Worm (Caenorhabditis elegans): ENCODE results near the gene prx-10.

Gene prx-10

ce11 chrIII:5228839-5229238, 7.4 kb upstream of the prx-10 start:
- no peak for TF ChIP-seq Y55F3AM.14 (GFP tag; optimal IDR thresholded peaks at IDR 0.05)
- no peak for TF ChIP-seq alr-1 (tag; optimal IDR thresholded peaks at IDR 0.05)
- TF ChIP-seq lin-11 (tag; optimal IDR thresholded peaks at IDR 0.05): no peak
- TF ChIP-seq lsy-2 (tag; optimal IDR thresholded peaks at IDR 0.05): no peak
- TF ChIP-seq fos-1 (tag; optimal IDR thresholded peaks at IDR 0.05): no peak
- no peak for TF ChIP-seq elt-3 (tag; optimal IDR thresholded peaks at IDR 0.05)
- TF ChIP-seq dmd-4 (tag; optimal IDR thresholded peaks at IDR 0.05): no peak
- no peak for TF ChIP-seq unc-62 (GFP tag; optimal IDR thresholded peaks at IDR 0.05)
- TF ChIP-seq sma-3 (GFP tag; optimal IDR thresholded peaks at IDR 0.05): no peak
- no peak for TF ChIP-seq nhr-25 (tag; optimal IDR thresholded peaks at IDR 0.05)

ce11 chrIII:5229511-5230250, 6.5 kb upstream of the prx-10 start:
- TF ChIP-seq unc-62 (GFP tag; optimal IDR thresholded peaks at IDR 0.05) (no peak), unc-39 (tag; optimal IDR thresholded peaks at IDR 0.05) (no peak), nhr-23 (tag; optimal IDR thresholded peaks at IDR 0.05) (peak; percentile 35), ZK546.5 (tag; optimal IDR thresholded peaks at IDR 0.05) (no peak), lsy-2 (tag; optimal IDR thresholded peaks at IDR 0.05) (no peak), ztf-1 (GFP tag; conservative IDR thresholded peaks at IDR 0.05) (no peak)

ce11 chrIII:5230415-5230814, 5.8 kb upstream of the prx-10 start, which contains the start of gene prmt-5:
Gene prmt-5 (plus strand): TSS chrIII:5230555.
- TF ChIP-seq nhr-6 (tag; optimal IDR thresholded peaks at IDR 0.05) (no peak), unc-55 (GFP tag; optimal IDR thresholded peaks at IDR 0.05) (no peak), lin-11 (tag; optimal IDR thresholded peaks at IDR 0.05) (no peak), snpc-4 (tag; optimal IDR thresholded peaks at IDR 0.05) (no peak), Y55F3AM.14 (GFP tag; optimal IDR thresholded peaks at IDR 0.05) (peak; percentile 24), elt-3 (tag; optimal IDR thresholded peaks at IDR 0.05) (no peak), nhr-11 (tag; optimal IDR thresholded peaks at IDR 0.05) (no peak), nhr-10 (tag; optimal IDR thresholded peaks at IDR 0.05) (no peak), nhr-129 (tag; optimal IDR thresholded peaks at IDR 0.05) (peak; percentile 41), aly-2 (tag; optimal IDR thresholded peaks at IDR 0.05) (no peak), zag-1 (tag; optimal IDR thresholded peaks at IDR 0.05) (no peak), peb-1 (tag; optimal IDR thresholded peaks at IDR 0.05) (no peak), sma-9 (GFP tag; optimal IDR thresholded peaks at IDR 0.05) (no peak), sma-9 (tag; optimal IDR thresholded peaks at IDR 0.05) (no peak), gmeb-1 (tag; optimal IDR thresholded peaks at IDR 0.05) (no peak), mdl-1 (tag; optimal IDR thresholded peaks at IDR 0.05) (no peak), ztf-4 (tag; optimal IDR thresholded peaks at IDR 0.05) (peak; percentile 53), unc-39 (tag; optimal IDR thresholded peaks at IDR 0.05) (no peak), mab-5 (tag; optimal IDR thresholded peaks at IDR 0.05) (no peak), nhr-21 (tag; optimal IDR thresholded peaks at IDR 0.05) (peak; percentile 46), blmp-1 (tag; optimal IDR thresholded peaks at IDR 0.05; ENCODE audit: insufficient read depth) (no peak), elt-1 (tag; optimal IDR thresholded peaks at IDR 0.05) (no peak), ceh-82 (tag; optimal IDR thresholded peaks at IDR 0.05) (no peak), sma-3 (GFP tag; optimal IDR thresholded peaks at IDR 0.05) (peak; percentile 45), lin-13 (GFP tag; optimal IDR thresholded peaks at IDR 0.05) (peak; percentile 34), nhr-25 (tag; optimal IDR thresholded peaks at IDR 0.05) (no peak), ceh-16 (tag; optimal IDR thresholded peaks at IDR 0.05) (no peak), nhr-237 (tag; optimal IDR thresholded peaks at IDR 0.05) (no peak), crh-2 (tag; optimal IDR thresholded peaks at IDR 0.05) (no peak), ama-1 (optimal IDR thresholded peaks at IDR 0.05) (peak; percentile 65), dmd-4 (tag; optimal IDR thresholded peaks at IDR 0.05) (no peak), nhr-77 (tag; optimal IDR thresholded peaks at IDR 0.05) (no peak), alr-1 (tag; optimal IDR thresholded peaks at IDR 0.05) (no peak), C34F6.9 (tag; optimal IDR thresholded peaks at IDR 0.05) (no peak), F13H6.1 (tag; optimal IDR thresholded peaks at IDR 0.05) (peak; percentile 8), skn-1 (tag; optimal IDR thresholded peaks at IDR 0.05) (no peak), unc-62 (GFP tag; optimal IDR thresholded peaks at IDR 0.05) (no peak), nhr-23 (tag; optimal IDR thresholded peaks at IDR 0.05) (no peak), ztf-1 (GFP tag; conservative IDR thresholded peaks at IDR 0.05) (no peak)
